Worm (Caenorhabditis elegans) whole organism, early embryonic: ENCODE measurements around the gene glb-22.

Experiments used
- aly-1 ChIP-seq: sonication (generic microtip); optimal IDR thresholded peaks from 2 replicates; lab custom pipeline; 2016; ENCODE audit warnings: missing genetic modification characterization, missing compliant biosample characterization
- hmg-4 ChIP-seq: fragments of 200-800 bp; sonication (Bioruptor generic); optimal IDR thresholded peaks from 2 replicates; lab custom pipeline; 2018; ENCODE audit warnings: mild to moderate bottlenecking, missing genetic modification characterization, missing compliant biosample characterization
- hnd-1 ChIP-seq: sonication (generic microtip); optimal IDR thresholded peaks from 2 replicates; lab custom pipeline; 2016; ENCODE audit warnings: missing genetic modification characterization, missing compliant biosample characterization
- sea-1 ChIP-seq: fragments of 200-800 bp; sonication (Bioruptor generic); conservative IDR thresholded peaks from 2 replicates; pipeline ENCODE4 v1.3.6; 2022; ENCODE audit warnings: missing genetic modification characterization, missing compliant biosample characterization
- tra-4 ChIP-seq: sonication (generic microtip); optimal IDR thresholded peaks from 2 replicates; lab custom pipeline; 2017; ENCODE audit warnings: missing genetic modification characterization, missing compliant biosample characterization

- TF ChIP-seq hmg-4 (no peak), hnd-1 (tag; lab: Kevin White, UChicago) (no peak), tra-4 (no peak), aly-1 (no peak), sea-1 (GFP tag; lab: Robert Waterston, UW) (no peak)
Observed at ce11 chrV:14631588-14631987, 31.5 kb downstream of the glb-22 start, which contains the start of gene F43D2.3.
